Worm (Caenorhabditis elegans) whole organism, early embryonic: ENCODE results near the gene F56B3.4.

Source experiments
- B0310.2 ChIP-seq: sonication (generic microtip); optimal IDR thresholded peaks from 2 replicates; lab custom pipeline; 2016; ENCODE audit warnings: mild to moderate bottlenecking, missing genetic modification characterization, missing compliant biosample characterization
- ama-1 ChIP-seq: fragments of 150-350 bp; optimal IDR thresholded peaks from 2 replicates; lab custom pipeline; 2014
- ets-7 ChIP-seq: sonication (generic microtip); optimal IDR thresholded peaks from 2 replicates; lab custom pipeline; 2016; ENCODE audit warnings: missing genotype, missing genetic modification characterization, missing compliant biosample characterization
- flt-1 ChIP-seq: fragments of 200-800 bp; sonication (Bioruptor generic); IDR thresholded peaks from 2 replicates; pipeline ENCODE4 v1.3.6; 2022; ENCODE audit warnings: missing genetic modification characterization, missing compliant biosample characterization
- hmbx-1 ChIP-seq: sonication (generic microtip); optimal IDR thresholded peaks from 2 replicates; lab custom pipeline; 2016; ENCODE audit warnings: mild to moderate bottlenecking, missing genetic modification characterization, missing compliant biosample characterization
- hmg-4 ChIP-seq: fragments of 200-800 bp; sonication (Bioruptor generic); optimal IDR thresholded peaks from 2 replicates; lab custom pipeline; 2018; ENCODE audit warnings: mild to moderate bottlenecking, missing genetic modification characterization, missing compliant biosample characterization
- hnd-1 ChIP-seq: sonication (generic microtip); optimal IDR thresholded peaks from 2 replicates; lab custom pipeline; 2016; ENCODE audit warnings: missing genetic modification characterization, missing compliant biosample characterization
- scrt-1 ChIP-seq: fragments of 200-800 bp; sonication (Bioruptor generic); IDR thresholded peaks from 2 replicates; pipeline ENCODE4 v1.3.6; 2022; ENCODE audit warnings: missing genetic modification characterization, missing compliant biosample characterization

DNA sequence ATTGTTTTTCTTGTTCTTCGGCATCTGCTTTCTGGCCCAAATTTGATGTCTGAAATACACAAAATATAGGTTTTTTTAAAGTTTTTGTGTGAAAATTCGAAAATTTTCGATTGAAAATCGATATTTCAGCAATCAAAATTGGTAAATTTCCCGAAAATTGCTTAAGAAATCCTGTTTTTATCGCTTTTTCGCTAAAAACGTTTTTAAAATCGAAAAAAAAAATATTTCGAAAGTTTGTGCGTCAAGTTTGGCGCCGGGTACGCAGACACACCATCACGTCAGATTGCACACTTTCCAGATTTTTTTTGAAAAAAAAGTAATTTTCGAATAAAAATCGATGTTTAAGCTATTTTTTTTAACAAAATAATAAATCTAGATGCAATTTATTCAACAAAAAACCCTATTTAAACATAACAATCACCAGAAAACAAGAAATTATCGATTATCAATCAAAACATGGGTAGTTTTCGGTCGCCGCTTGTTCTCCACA lies 1.4 kb upstream of the F56B3.4 start, which contains the start of gene skr-18:
- no peak for TF ChIP-seq ama-1 (lab: Kevin White, UChicago)
- no peak for TF ChIP-seq B0310.2 (tag; lab: Kevin White, UChicago)
- no peak for TF ChIP-seq hnd-1 (tag; lab: Kevin White, UChicago)
- no peak for TF ChIP-seq hmbx-1 (tag; lab: Kevin White, UChicago)
- no peak for TF ChIP-seq hmg-4
- TF ChIP-seq flt-1 (GFP tag; lab: Robert Waterston, UW), result no peak
- no peak for TF ChIP-seq scrt-1 (GFP tag; lab: Robert Waterston, UW)
- no peak for TF ChIP-seq ets-7 (tag; lab: Kevin White, UChicago)
